Fruit fly (Drosophila melanogaster) Kc167 (cell line): Measurements from ENCODE around the gene Osi3.

Experiments
- Myc ChIP-seq: fragments of >200 bp; optimal IDR thresholded peaks from 2 replicates; lab custom pipeline; 2017; ENCODE audit warnings: missing external identifiers
- ttk ChIP-seq: sonication (Bioruptor generic); optimal IDR thresholded peaks from 2 replicates; lab custom pipeline; 2017; ENCODE audit warnings: missing external identifiers

dm6 chr3R:6182511-6182910 lies 33.1 kb upstream of the Osi3 start:
- TF ChIP-seq ttk (no peak), Myc (lab: Kevin White, UChicago) (no peak)
